Fruit fly (Drosophila melanogaster): ENCODE measurements around the gene CG42507.

CG42507 gene

DNA sequence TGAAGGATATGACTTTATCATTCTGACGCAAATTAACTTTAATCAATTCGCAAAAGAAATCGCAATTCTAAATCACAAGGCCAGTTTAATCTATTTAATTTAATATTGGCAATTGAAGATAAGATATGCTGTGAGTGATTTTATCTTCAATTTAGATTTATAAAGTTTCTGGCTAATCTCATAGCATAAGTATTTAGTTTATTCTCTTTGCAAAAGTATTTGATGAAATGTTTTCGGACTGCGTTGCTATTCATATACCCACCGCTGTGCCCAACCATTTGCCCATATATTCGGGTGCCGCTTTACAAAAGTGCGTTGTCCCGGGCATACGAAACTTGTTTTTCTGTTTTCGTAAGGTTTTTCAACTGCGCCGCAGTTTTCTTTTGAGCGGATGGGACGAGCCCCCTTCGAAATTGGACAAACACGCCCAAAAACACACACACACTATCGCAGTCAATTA is 27.2 kb upstream of the CG42507 start (continued):
- TF ChIP-seq usp (GFP tag; optimal IDR thresholded peaks at IDR 0.05): no peak
- TF ChIP-seq CG9215 (GFP tag; IDR thresholded peaks at IDR 0.05): peak; percentile 89
- no peak for TF ChIP-seq CG2129 (GFP tag; IDR thresholded peaks at IDR 0.05; ENCODE audit: partially characterized antibody)
- peak; percentile 42 for TF ChIP-seq CG9797 (GFP tag; optimal IDR thresholded peaks at IDR 0.05)
- peak; percentile 98 for TF ChIP-seq gcm (GFP tag; optimal IDR thresholded peaks at IDR 0.05)
- TF ChIP-seq ac (GFP tag; optimal IDR thresholded peaks at IDR 0.05): peak; percentile 92
- peak; percentile 60 for TF ChIP-seq cas (GFP tag; IDR thresholded peaks at IDR 0.05)
- TF ChIP-seq fru (optimal IDR thresholded peaks at IDR 0.05): no peak
- peak; percentile 67; the same call in 1 of the 3 replicates for TF ChIP-seq B-H1 (GFP tag; IDR thresholded peaks at IDR 0.05)
- peak; percentile 97 for TF ChIP-seq CG6765 (GFP tag; optimal IDR thresholded peaks at IDR 0.05)
- TF ChIP-seq stc (GFP tag; IDR thresholded peaks at IDR 0.05): peak; percentile 93
- no peak for TF ChIP-seq h (optimal IDR thresholded peaks at IDR 0.05)
- TF ChIP-seq Dip3 (GFP tag; optimal IDR thresholded peaks at IDR 0.05): peak; percentile 90
- peak; percentile 91 for TF ChIP-seq CG3407 (GFP tag; optimal IDR thresholded peaks at IDR 0.05)
- TF ChIP-seq MESR4 (GFP tag; optimal IDR thresholded peaks at IDR 0.05): peak; percentile 39
- TF ChIP-seq Fer1 (GFP tag; optimal IDR thresholded peaks at IDR 0.05): peak; percentile 97
- peak; percentile 77 for TF ChIP-seq CG9876 (GFP tag; optimal IDR thresholded peaks at IDR 0.05)
- TF ChIP-seq CG6813 (GFP tag; optimal IDR thresholded peaks at IDR 0.05): peak; percentile 96
- peak; percentile 89 for TF ChIP-seq CG4404 (GFP tag; IDR thresholded peaks at IDR 0.05)
- TF ChIP-seq da (GFP tag; optimal IDR thresholded peaks at IDR 0.05): peak; percentile 81
- TF ChIP-seq CG18011 (GFP tag; optimal IDR thresholded peaks at IDR 0.05): peak; percentile 86
- peak; percentile 81 for TF ChIP-seq CG43689 (GFP tag; IDR thresholded peaks at IDR 0.05)
- TF ChIP-seq kni (GFP tag; optimal IDR thresholded peaks at IDR 0.05): peak; percentile 92
- peak; percentile 16 for TF ChIP-seq CG7745 (tag; optimal IDR thresholded peaks at IDR 0.05)
- TF ChIP-seq CG1832 (GFP tag; optimal IDR thresholded peaks at IDR 0.05): no peak
- TF ChIP-seq sr (GFP tag; IDR thresholded peaks at IDR 0.05): peak; percentile 25; the same call in 1 of the 3 replicates
- TF ChIP-seq CG10431 (GFP tag; optimal IDR thresholded peaks at IDR 0.05): peak; percentile 90
- peak; percentile 61; the same call in 2 of the 3 replicates for TF ChIP-seq gce (GFP tag; IDR thresholded peaks at IDR 0.05)
- TF ChIP-seq Awh (GFP tag; IDR thresholded peaks at IDR 0.05): peak; percentile 73
- peak; percentile 85 for TF ChIP-seq dm (GFP tag; optimal IDR thresholded peaks at IDR 0.05)
- TF ChIP-seq HHEX (GFP tag; optimal IDR thresholded peaks at IDR 0.05): peak; percentile 97
- peak; percentile 85 for TF ChIP-seq zfh2 (GFP tag; optimal IDR thresholded peaks at IDR 0.05)
- peak; percentile 73 for TF ChIP-seq CG3995 (GFP tag; optimal IDR thresholded peaks at IDR 0.05)
- peak; percentile 92 for TF ChIP-seq Nf-YC (tag; optimal IDR thresholded peaks at IDR 0.05)
- TF ChIP-seq CG15269 (tag; optimal IDR thresholded peaks at IDR 0.05): peak; percentile 98
- peak; percentile 93 for TF ChIP-seq trh (GFP tag; optimal IDR thresholded peaks at IDR 0.05)
- TF ChIP-seq ind (GFP tag; optimal IDR thresholded peaks at IDR 0.05): peak; percentile 95
- no peak for TF ChIP-seq nom (GFP tag; optimal IDR thresholded peaks at IDR 0.05)
- no peak for TF ChIP-seq z (GFP tag; IDR thresholded peaks at IDR 0.05)
- no peak for TF ChIP-seq unc-4 (GFP tag; IDR thresholded peaks at IDR 0.05; ENCODE audit: partially characterized antibody)
- peak; percentile 94 for TF ChIP-seq CrebB (tag; optimal IDR thresholded peaks at IDR 0.05)
- TF ChIP-seq dmrt99B (tag; optimal IDR thresholded peaks at IDR 0.05): peak; percentile 98
- TF ChIP-seq Atf3 (GFP tag; optimal IDR thresholded peaks at IDR 0.05): peak; percentile 92
- peak; percentile 93 for TF ChIP-seq mam (GFP tag; optimal IDR thresholded peaks at IDR 0.05)
- peak; percentile 92 for TF ChIP-seq NC2β (GFP tag; optimal IDR thresholded peaks at IDR 0.05)
- peak; percentile 96 for TF ChIP-seq CG11723 (GFP tag; optimal IDR thresholded peaks at IDR 0.05)
- peak; percentile 89 for TF ChIP-seq ewg (GFP tag; optimal IDR thresholded peaks at IDR 0.05)
- peak; percentile 58; the same call in 1 of the 2 replicates for TF ChIP-seq dati (GFP tag; IDR thresholded peaks at IDR 0.05)
- peak; percentile 51 for TF ChIP-seq bigmax (GFP tag; optimal IDR thresholded peaks at IDR 0.05)
- TF ChIP-seq psq (GFP tag; optimal IDR thresholded peaks at IDR 0.05): peak; percentile 79
- TF ChIP-seq gt (GFP tag; IDR thresholded peaks at IDR 0.05): peak; percentile 80
